Worm (Caenorhabditis elegans) whole organism, young adult: ENCODE measurements around the gene nhr-254.

Source experiments
- B0261.1 ChIP-seq: sonication (generic microtip); optimal IDR thresholded peaks from 2 replicates; lab custom pipeline; 2016; ENCODE audit warnings: mild to moderate bottlenecking, missing genetic modification characterization, moderate library complexity, missing compliant biosample characterization
- C06A6.2 ChIP-seq: fragments of 200-800 bp; sonication (Bioruptor generic); conservative IDR thresholded peaks from 2 replicates; pipeline ENCODE4 v1.3.6; 2022; ENCODE audit warnings: missing genetic modification characterization, missing compliant biosample characterization
- K11D2.4 ChIP-seq: fragments of 200-800 bp; sonication (Bioruptor generic); IDR thresholded peaks from 2 replicates; pipeline ENCODE4 v1.3.6; 2022; ENCODE audit warnings: missing genetic modification reagents, missing genetic modification characterization, missing compliant biosample characterization
- ZK185.1 ChIP-seq: sonication (generic microtip); optimal IDR thresholded peaks from 2 replicates; lab custom pipeline; 2016; ENCODE audit warnings: mild to moderate bottlenecking, missing genetic modification characterization, missing compliant biosample characterization; ENCODE audit not compliant: poor library complexity, severe bottlenecking
- aptf-3 ChIP-seq: fragments of 200-800 bp; sonication (Bioruptor generic); IDR thresholded peaks from 2 replicates; pipeline ENCODE4 v1.3.6; 2022; ENCODE audit warnings: missing genetic modification characterization, missing compliant biosample characterization
- atf-7 ChIP-seq: sonication (generic microtip); optimal IDR thresholded peaks from 2 replicates; lab custom pipeline; 2017; ENCODE audit warnings: mild to moderate bottlenecking, missing genetic modification characterization, missing compliant biosample characterization
- athp-1 ChIP-seq: sonication (generic microtip); optimal IDR thresholded peaks from 2 replicates; lab custom pipeline; 2017; ENCODE audit warnings: mild to moderate bottlenecking, missing genetic modification characterization, missing compliant biosample characterization
- attf-3 ChIP-seq: fragments of 200-800 bp; sonication (Bioruptor generic); conservative IDR thresholded peaks from 2 replicates; pipeline ENCODE4 v1.3.6; 2022; ENCODE audit warnings: missing genetic modification reagents, missing genetic modification characterization, missing compliant biosample characterization
- attf-6 ChIP-seq: fragments of 200-800 bp; sonication (Bioruptor generic); IDR thresholded peaks from 2 replicates; pipeline ENCODE4 v1.3.6; 2022; ENCODE audit warnings: missing genetic modification reagents, missing genetic modification characterization, missing compliant biosample characterization
- bed-2 ChIP-seq: fragments of 200-800 bp; sonication (Bioruptor generic); IDR thresholded peaks from 2 replicates; pipeline ENCODE4 v1.3.6; 2022; ENCODE audit warnings: missing genetic modification reagents, missing genetic modification characterization, missing compliant biosample characterization
- cebp-2 ChIP-seq: fragments of 200-800 bp; sonication (Bioruptor generic); IDR thresholded peaks from 2 replicates; pipeline ENCODE4 v1.3.6; 2022; ENCODE audit warnings: missing genetic modification characterization, missing compliant biosample characterization
- chd-7 ChIP-seq: sonication (generic microtip); optimal IDR thresholded peaks from 2 replicates; lab custom pipeline; 2016; ENCODE audit warnings: mild to moderate bottlenecking, missing genetic modification characterization, moderate library complexity, missing compliant biosample characterization
- dox-1 ChIP-seq: fragments of 200-800 bp; sonication (Bioruptor generic); IDR thresholded peaks from 2 replicates; pipeline ENCODE4 v1.3.6; 2022; ENCODE audit warnings: missing genetic modification reagents, missing genetic modification characterization, missing compliant biosample characterization
- efl-1 ChIP-seq: fragments of 150-350 bp; optimal IDR thresholded peaks from 2 replicates; lab custom pipeline; 2014; ENCODE audit warnings: missing biosample characterization, missing genetic modification reagents, missing genetic modification characterization
- ekl-4 ChIP-seq: fragments of 200-800 bp; sonication (Bioruptor generic); IDR thresholded peaks from 2 replicates; pipeline ENCODE4 v1.3.6; 2022; ENCODE audit warnings: missing genetic modification reagents, missing genetic modification characterization, missing compliant biosample characterization
- hlh-26 ChIP-seq: fragments of 200-800 bp; sonication (Bioruptor generic); conservative IDR thresholded peaks from 2 replicates; pipeline ENCODE4 v1.3.6; 2022; ENCODE audit warnings: missing genetic modification reagents, missing genetic modification characterization, missing compliant biosample characterization
- let-607 ChIP-seq, 2 experiments: fragments of 200-800 bp in 1 of 2; sonication (Bioruptor generic) in 1 of 2; sonication (generic microtip) in 1 of 2; optimal IDR thresholded peaks; 2 replicates each; lab custom pipeline; 2016 to 2018; ENCODE audit warnings: mild to moderate bottlenecking in 2 of 2, missing compliant biosample characterization in 2 of 2, missing genetic modification characterization in 2 of 2, moderate library complexity in 2 of 2, missing genotype in 1 of 2
- lin-35 ChIP-seq, 3 experiments: fragments of 150-350 bp in 2 of 3; sonication (generic microtip) in 1 of 3; optimal IDR thresholded peaks; 2 replicates each; lab custom pipeline; 2014 to 2018; ENCODE audit warnings: missing biosample characterization in 3 of 3, missing genetic modification characterization in 3 of 3, missing genetic modification reagents in 3 of 3
- lin-54 ChIP-seq: fragments of 200-800 bp; sonication (Bioruptor generic); optimal IDR thresholded peaks from 2 replicates; lab custom pipeline; 2018; ENCODE audit warnings: mild to moderate bottlenecking, missing genetic modification characterization, missing compliant biosample characterization
- madf-3 ChIP-seq: fragments of 200-800 bp; sonication (Bioruptor generic); IDR thresholded peaks from 2 replicates; pipeline ENCODE4 v1.3.6; 2022; ENCODE audit warnings: missing genetic modification reagents, missing genetic modification characterization, missing compliant biosample characterization
- mcd-1 ChIP-seq: fragments of 200-800 bp; sonication (Bioruptor generic); IDR thresholded peaks from 2 replicates; pipeline ENCODE4 v1.3.6; 2022; ENCODE audit warnings: missing genetic modification reagents, missing genetic modification characterization, missing compliant biosample characterization
- mel-28 ChIP-seq: sonication (generic microtip); optimal IDR thresholded peaks from 2 replicates; lab custom pipeline; 2016; ENCODE audit warnings: borderline replicate concordance, mild to moderate bottlenecking, missing genetic modification characterization, missing compliant biosample characterization
- nfya-1 ChIP-seq: sonication (generic microtip); optimal IDR thresholded peaks from 2 replicates; lab custom pipeline; 2017; ENCODE audit warnings: antibody characterized with exemption, missing compliant biosample characterization, missing genetic modification characterization, borderline replicate concordance; ENCODE audit not compliant: insufficient read depth
- nfyb-1 ChIP-seq: fragments of 200-800 bp; sonication (Bioruptor generic); IDR thresholded peaks from 2 replicates; pipeline ENCODE4 v1.3.6; 2022; ENCODE audit warnings: missing genetic modification reagents, missing genetic modification characterization, missing compliant biosample characterization
- nhr-120 ChIP-seq: fragments of 200-800 bp; sonication (Bioruptor generic); IDR thresholded peaks from 2 replicates; pipeline ENCODE4 v1.3.6; 2022; ENCODE audit warnings: missing genetic modification characterization, missing compliant biosample characterization
- nhr-80 ChIP-seq: sonication (generic microtip); optimal IDR thresholded peaks from 2 replicates; lab custom pipeline; 2016; ENCODE audit warnings: missing genetic modification characterization, missing compliant biosample characterization
- nhr-90 ChIP-seq: sonication (generic microtip); optimal IDR thresholded peaks from 2 replicates; lab custom pipeline; 2016; ENCODE audit warnings: missing genotype, mild to moderate bottlenecking, missing genetic modification characterization, missing compliant biosample characterization
- pbrm-1 ChIP-seq: fragments of 200-800 bp; sonication (Bioruptor generic); IDR thresholded peaks from 2 replicates; pipeline ENCODE4 v1.3.6; 2022; ENCODE audit warnings: missing genetic modification reagents, missing genetic modification characterization, missing compliant biosample characterization
- rpc-1 ChIP-seq, 2 experiments: fragments of 150-350 bp in 1 of 2; sonication (generic microtip) in 1 of 2; optimal IDR thresholded peaks; 2 replicates each; lab custom pipeline; 2014 to 2018; ENCODE audit warnings: missing biosample characterization in 1 of 2, missing genetic modification characterization in 1 of 2, missing genetic modification reagents in 1 of 2, missing genotype in 1 of 2
- snpc-3.4 ChIP-seq: sonication (generic microtip); optimal IDR thresholded peaks from 2 replicates; lab custom pipeline; 2017; ENCODE audit warnings: missing genetic modification characterization, mild to moderate bottlenecking, missing compliant biosample characterization, antibody characterized with exemption, moderate library complexity, missing genotype, missing genetic modification reagents
- tbx-9 ChIP-seq: sonication (generic microtip); optimal IDR thresholded peaks from 2 replicates; lab custom pipeline; 2016; ENCODE audit warnings: borderline replicate concordance, missing genetic modification characterization, inconsistent platforms, missing compliant biosample characterization
- tlf-1 ChIP-seq: fragments of 200-800 bp; sonication (Bioruptor generic); optimal IDR thresholded peaks from 2 replicates; lab custom pipeline; 2018; ENCODE audit warnings: mild to moderate bottlenecking, missing genetic modification characterization, missing compliant biosample characterization
- unc-130 ChIP-seq: sonication (generic microtip); optimal IDR thresholded peaks from 2 replicates; lab custom pipeline; 2016; ENCODE audit warnings: missing genetic modification reagents, missing genetic modification characterization, missing compliant biosample characterization
- xnd-1 ChIP-seq: sonication (generic microtip); optimal IDR thresholded peaks from 2 replicates; lab custom pipeline; 2016; ENCODE audit warnings: missing genotype, missing genetic modification reagents, missing genetic modification characterization, missing compliant biosample characterization
- zfh-2 ChIP-seq: fragments of 200-800 bp; sonication (Bioruptor generic); conservative IDR thresholded peaks from 2 replicates; pipeline ENCODE4 v1.3.6; 2022; ENCODE audit warnings: missing genetic modification reagents, missing genetic modification characterization, missing compliant biosample characterization
- ztf-6 ChIP-seq: fragments of 200-800 bp; sonication (Bioruptor generic); IDR thresholded peaks from 2 replicates; pipeline ENCODE4 v1.3.6; 2022; ENCODE audit warnings: missing genetic modification reagents, missing genetic modification characterization, missing compliant biosample characterization

The nhr-254 gene

DNA sequence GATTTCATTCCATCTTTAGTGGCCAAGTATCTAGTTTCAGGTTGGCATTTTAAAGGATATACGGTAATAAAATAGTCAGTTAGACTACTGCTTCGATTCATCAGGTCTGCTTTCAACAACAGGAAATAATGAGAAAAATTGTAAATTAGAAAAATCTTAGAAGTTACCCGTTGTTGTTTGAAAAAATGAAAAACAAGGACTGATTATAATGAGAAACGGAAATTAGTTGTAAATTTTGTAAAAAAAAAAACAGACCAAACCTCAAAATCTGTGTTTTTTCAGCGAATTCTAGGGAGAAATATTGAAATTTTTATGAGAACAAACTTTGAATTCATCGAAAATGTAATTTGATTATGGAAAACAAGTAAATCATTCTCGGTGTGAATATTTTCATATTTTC lies 10.6 kb downstream of the nhr-254 start, which contains the start of gene srh-62:
Gene srh-62 (minus strand): TSS at position 101 of the 400 bp plus-strand sequence.
- TF ChIP-seq K11D2.4 (GFP tag; lab: Robert Waterston, UW) (no peak), cebp-2 (GFP tag; lab: Robert Waterston, UW) (no peak), unc-130 (GFP tag; lab: Kevin White, UChicago) (no peak), atf-7 (no peak), aptf-3 (GFP tag; lab: Robert Waterston, UW) (no peak), tbx-9 (tag; lab: Kevin White, UChicago) (no peak), let-607 (tag; optimal IDR thresholded peaks at IDR 0.05; lab: Kevin White, UChicago) (no peak), hlh-26 (GFP tag; lab: Robert Waterston, UW) (no peak), rpc-1 (optimal IDR thresholded peaks at IDR 0.05; lab: Kevin White, UChicago) (no peak), rpc-1 (tag; optimal IDR thresholded peaks at IDR 0.05; lab: Kevin White, UChicago) (no peak), ztf-6 (no peak), pbrm-1 (GFP tag; lab: Robert Waterston, UW) (no peak), xnd-1 (tag; lab: Kevin White, UChicago) (no peak), B0261.1 (no peak), attf-6 (GFP tag; lab: Robert Waterston, UW) (no peak), attf-3 (GFP tag; lab: Robert Waterston, UW) (no peak)

DNA sequence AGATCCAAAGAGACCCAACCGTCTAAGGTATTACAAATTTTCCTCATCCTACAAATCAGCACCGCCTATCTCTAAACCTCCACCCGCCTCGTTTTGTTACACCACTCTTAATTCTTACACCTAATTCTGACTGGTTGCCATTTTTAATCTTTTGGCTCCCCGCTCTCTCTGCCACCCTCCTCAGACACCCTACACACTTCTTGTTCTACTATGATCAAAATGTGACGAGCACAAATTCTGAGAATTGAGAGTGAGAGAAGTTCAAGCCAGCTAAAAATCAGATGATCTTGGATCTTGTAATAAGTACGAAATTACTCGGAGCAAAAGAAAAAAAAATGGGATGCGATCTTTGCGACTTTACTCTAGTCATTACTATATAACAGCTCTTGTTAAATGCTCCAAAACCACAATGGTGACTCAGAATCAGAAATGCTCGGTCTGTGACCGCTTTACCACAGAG lies 11.8 kb downstream of the nhr-254 start, which contains the start of gene nhr-252:
Gene nhr-252 (plus strand): TSS at position 410 of the 460 bp plus-strand sequence.
- TF ChIP-seq nfya-1 (no peak), ZK185.1 (no peak), C06A6.2 (GFP tag; lab: Robert Waterston, UW) (no peak)

DNA sequence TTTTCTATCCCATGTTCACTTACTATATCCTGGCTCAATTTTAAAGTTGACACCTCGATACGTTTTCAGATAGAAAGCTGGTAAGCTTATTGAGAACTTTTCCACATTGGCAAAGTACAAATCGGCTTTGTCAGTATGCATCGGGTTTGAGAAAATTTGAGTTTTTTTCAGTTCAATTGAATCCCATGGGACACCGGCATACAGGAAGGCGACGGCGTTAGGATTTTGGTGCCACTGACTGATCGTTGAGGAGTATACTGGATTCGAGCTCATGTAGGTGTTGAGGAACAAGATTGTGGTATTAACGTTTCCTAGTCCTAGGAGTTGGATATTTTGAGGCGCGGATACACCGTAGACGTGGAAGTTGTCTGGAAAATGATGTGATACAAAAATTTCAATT lies 20.4 kb downstream of the nhr-254 start:
- no peak for TF ChIP-seq mel-28 (tag; lab: Kevin White, UChicago)
- no peak for TF ChIP-seq let-607 (tag; optimal IDR thresholded peaks at IDR 0.05; lab: Kevin White, UChicago)
- no peak for TF ChIP-seq madf-3 (GFP tag; lab: Robert Waterston, UW)
- no peak for TF ChIP-seq nhr-120
- no peak for TF ChIP-seq nhr-80 (tag; lab: Kevin White, UChicago)
- TF ChIP-seq mcd-1: no peak
- TF ChIP-seq athp-1 (tag; lab: Kevin White, UChicago): no peak
- no peak for TF ChIP-seq dox-1 (GFP tag; lab: Robert Waterston, UW)
- TF ChIP-seq chd-7 (tag; lab: Kevin White, UChicago): no peak
- no peak for TF ChIP-seq zfh-2 (GFP tag; lab: Robert Waterston, UW)
- TF ChIP-seq bed-2 (GFP tag; lab: Robert Waterston, UW): no peak
- no peak for TF ChIP-seq nfyb-1 (GFP tag; lab: Robert Waterston, UW)
- TF ChIP-seq snpc-3.4 (tag; lab: Kevin White, UChicago): no peak
- TF ChIP-seq, all 124 proteins: peak for 0

DNA sequence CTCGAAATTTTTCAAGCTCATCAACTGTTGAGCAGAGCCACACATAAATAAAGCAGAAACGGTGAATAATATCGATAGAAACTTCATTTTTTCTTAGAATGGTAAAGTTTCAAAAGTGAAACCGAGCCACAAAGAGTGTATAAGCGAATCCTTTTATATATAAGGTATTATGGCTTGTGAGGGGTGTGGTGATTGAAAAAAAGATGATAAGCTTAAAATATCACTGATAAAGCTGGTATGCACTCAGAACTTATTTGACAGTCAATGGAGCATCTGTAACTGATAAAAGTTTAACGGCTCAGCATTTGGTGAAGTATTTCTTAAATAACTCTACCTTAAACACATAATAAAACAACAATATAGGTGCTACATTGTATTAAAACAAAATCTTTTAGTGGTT lies 22.2 kb downstream of the nhr-254 start, which contains the start of gene dod-19:
Gene dod-19 (minus strand): TSS at position 130 of the 400 bp plus-strand sequence.
- no peak for TF ChIP-seq tlf-1 (GFP tag; lab: Kevin White, UChicago)
- no peak for TF ChIP-seq pbrm-1 (GFP tag; lab: Robert Waterston, UW)
- TF ChIP-seq nhr-90 (tag; lab: Kevin White, UChicago): no peak
- TF ChIP-seq ekl-4: no peak
- no peak for TF ChIP-seq athp-1 (tag; lab: Kevin White, UChicago)
- TF ChIP-seq lin-54 (GFP tag; lab: Kevin White, UChicago): no peak
- TF ChIP-seq nhr-80 (tag; lab: Kevin White, UChicago): peak; percentile 17
- no peak for TF ChIP-seq lin-35 (GFP tag; optimal IDR thresholded peaks at IDR 0.05; lab: Kevin White, UChicago)
- TF ChIP-seq efl-1 (GFP tag; lab: Kevin White, UChicago): no peak
